Worm (Caenorhabditis elegans) whole organism, L2 larva: Measurements from ENCODE around the gene lat-1.

ENCODE experiments used
- C34F6.9 ChIP-seq: fragments of 150-350 bp; optimal IDR thresholded peaks from 2 replicates; lab custom pipeline; 2014; ENCODE audit warnings: missing biosample characterization, missing genetic modification characterization
- F13H6.1 ChIP-seq: sonication (generic microtip); optimal IDR thresholded peaks from 2 replicates; lab custom pipeline; 2016; ENCODE audit warnings: missing genetic modification characterization, missing compliant biosample characterization
- R02D3.7 ChIP-seq: fragments of 150-350 bp; optimal IDR thresholded peaks from 2 replicates; lab custom pipeline; 2014; ENCODE audit warnings: missing biosample characterization, missing genetic modification characterization
- ama-1 ChIP-seq: fragments of 150-350 bp; optimal IDR thresholded peaks from 2 replicates; lab custom pipeline; 2018; ENCODE audit warnings: inconsistent platforms
- blmp-1 ChIP-seq: sonication (generic microtip); optimal IDR thresholded peaks from 2 replicates; lab custom pipeline; 2017; ENCODE audit warnings: missing genetic modification characterization, mild to moderate bottlenecking, missing compliant biosample characterization, antibody characterized with exemption, moderate library complexity; ENCODE audit not compliant: insufficient read depth
- ceh-82 ChIP-seq: fragments of 150-350 bp; optimal IDR thresholded peaks from 2 replicates; lab custom pipeline; 2014; ENCODE audit warnings: missing biosample characterization, missing genetic modification characterization
- dmd-4 ChIP-seq: sonication (generic microtip); optimal IDR thresholded peaks from 2 replicates; lab custom pipeline; 2017; ENCODE audit warnings: missing biosample characterization, missing genetic modification characterization
- elt-1 ChIP-seq: fragments of 150-350 bp; optimal IDR thresholded peaks from 2 replicates; lab custom pipeline; 2014; ENCODE audit warnings: missing biosample characterization, missing genetic modification characterization
- elt-3 ChIP-seq: sonication (generic microtip); optimal IDR thresholded peaks from 2 replicates; lab custom pipeline; 2017; ENCODE audit warnings: missing biosample characterization, missing genetic modification characterization
- lin-11 ChIP-seq: fragments of 150-350 bp; sonication (generic microtip); optimal IDR thresholded peaks from 2 replicates; lab custom pipeline; 2014; ENCODE audit warnings: missing biosample characterization, missing genetic modification characterization, inconsistent platforms, mixed read lengths
- lsy-2 ChIP-seq, 2 experiments: fragments of 150-350 bp in 1 of 2; sonication (generic microtip) in 1 of 2; optimal IDR thresholded peaks; 2 replicates each; lab custom pipeline; 2014 to 2017; ENCODE audit warnings: missing biosample characterization in 2 of 2, missing genetic modification characterization in 2 of 2
- mab-5 ChIP-seq: fragments of 150-350 bp; optimal IDR thresholded peaks from 2 replicates; lab custom pipeline; 2014; ENCODE audit warnings: missing biosample characterization, missing genetic modification characterization
- nhr-10 ChIP-seq: sonication (generic microtip); optimal IDR thresholded peaks from 2 replicates; lab custom pipeline; 2017; ENCODE audit warnings: missing biosample characterization, missing genetic modification characterization
- nhr-25 ChIP-seq: fragments of 150-350 bp; sonication (generic microtip); optimal IDR thresholded peaks from 3 replicates; lab custom pipeline; 2014; ENCODE audit warnings: missing biosample characterization, missing genetic modification characterization
- nhr-6 ChIP-seq: fragments of 150-350 bp; optimal IDR thresholded peaks from 2 replicates; lab custom pipeline; 2014; ENCODE audit warnings: missing biosample characterization, missing genetic modification characterization
- sma-9 ChIP-seq, 2 experiments: fragments of 150-350 bp in 1 of 2; sonication (generic microtip) in 1 of 2; optimal IDR thresholded peaks; 2 replicates each; lab custom pipeline; 2014 to 2016; ENCODE audit warnings: missing genetic modification characterization in 2 of 2, mild to moderate bottlenecking in 1 of 2, missing biosample characterization in 1 of 2, missing compliant biosample characterization in 1 of 2, missing genetic modification reagents in 1 of 2, moderate library complexity in 1 of 2
- snpc-4 ChIP-seq: fragments of 150-350 bp; optimal IDR thresholded peaks from 2 replicates; lab custom pipeline; 2014; ENCODE audit warnings: missing biosample characterization, missing genetic modification characterization
- unc-55 ChIP-seq: fragments of 150-350 bp; sonication (generic microtip); optimal IDR thresholded peaks from 3 replicates; lab custom pipeline; 2014; ENCODE audit warnings: missing biosample characterization, missing genetic modification reagents, missing genetic modification characterization
- zag-1 ChIP-seq: fragments of 150-350 bp; optimal IDR thresholded peaks from 2 replicates; lab custom pipeline; 2014; ENCODE audit warnings: missing biosample characterization, missing genetic modification characterization
- ztf-11 ChIP-seq: sonication (generic microtip); optimal IDR thresholded peaks from 2 replicates; lab custom pipeline; 2017; ENCODE audit warnings: missing biosample characterization, missing genetic modification characterization
- ztf-4 ChIP-seq: fragments of 150-350 bp; optimal IDR thresholded peaks from 2 replicates; lab custom pipeline; 2014; ENCODE audit warnings: missing biosample characterization, missing genetic modification characterization

The lat-1 gene

DNA sequence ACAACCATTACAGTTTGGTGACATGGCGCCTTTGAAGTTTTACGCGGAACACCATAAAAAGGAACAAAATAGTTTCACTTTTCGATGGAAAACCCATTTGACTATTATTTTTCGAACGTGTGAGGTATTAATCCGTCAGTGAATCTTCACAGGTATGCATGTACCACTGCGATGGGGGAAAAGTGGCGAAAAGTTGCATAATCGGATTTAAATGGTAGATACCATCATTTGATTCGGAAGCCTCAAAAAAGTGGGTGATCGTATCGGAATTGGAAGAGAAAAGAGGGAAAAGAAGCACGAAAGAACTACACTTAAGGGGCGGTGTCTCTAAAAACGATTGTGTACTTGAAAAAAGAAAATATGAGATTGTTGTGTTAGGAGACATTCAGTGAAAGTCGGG lies 57.1 kb downstream of the lat-1 start:
- TF ChIP-seq R02D3.7 (no peak), dmd-4 (tag; lab: Kevin White, UChicago) (no peak), elt-1 (tag; lab: Kevin White, UChicago) (peak; percentile 22), sma-9 (GFP tag; optimal IDR thresholded peaks at IDR 0.05; lab: Kevin White, UChicago) (no peak), sma-9 (tag; optimal IDR thresholded peaks at IDR 0.05; lab: Kevin White, UChicago) (no peak), lin-11 (tag; lab: Kevin White, UChicago) (no peak), elt-3 (tag; lab: Kevin White, UChicago) (no peak), ztf-4 (tag; lab: Kevin White, UChicago) (no peak)

DNA sequence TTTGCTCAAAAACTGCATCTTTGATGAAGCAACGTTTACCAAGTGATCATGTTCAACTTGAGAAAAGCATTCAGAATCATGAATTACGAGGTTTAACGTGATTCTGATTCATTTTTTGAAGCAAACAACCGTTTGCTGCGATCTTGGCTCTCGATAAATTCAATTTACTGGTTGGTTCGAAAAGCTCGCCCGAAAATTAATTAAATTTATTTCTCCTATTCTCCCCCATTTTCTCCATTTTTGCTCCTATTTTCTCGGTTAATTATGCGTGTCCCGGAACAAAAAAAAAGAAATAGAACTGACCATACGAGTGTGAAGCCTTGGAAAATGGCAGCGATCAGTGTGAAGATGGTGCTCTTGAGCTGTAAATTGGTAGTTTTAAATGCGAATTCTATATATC lies 60.3 kb downstream of the lat-1 start:
- no peak for TF ChIP-seq nhr-10 (tag; lab: Kevin White, UChicago)
- TF ChIP-seq F13H6.1, result no peak
- no peak for TF ChIP-seq lsy-2 (tag; optimal IDR thresholded peaks at IDR 0.05; lab: Kevin White, UChicago)
- no peak for TF ChIP-seq sma-9 (GFP tag; optimal IDR thresholded peaks at IDR 0.05; lab: Kevin White, UChicago)
- TF ChIP-seq sma-9 (tag; optimal IDR thresholded peaks at IDR 0.05; lab: Kevin White, UChicago), result no peak
- no peak for TF ChIP-seq C34F6.9
- no peak for TF ChIP-seq snpc-4
- no peak for TF ChIP-seq ztf-11 (tag; lab: Kevin White, UChicago)
- no peak for TF ChIP-seq blmp-1 (tag; lab: Kevin White, UChicago)
- TF ChIP-seq nhr-6 (tag; lab: Kevin White, UChicago), result no peak
- TF ChIP-seq ama-1, result no peak
- no peak for TF ChIP-seq nhr-25
- no peak for TF ChIP-seq zag-1
- TF ChIP-seq mab-5 (tag; lab: Kevin White, UChicago), result no peak
- TF ChIP-seq unc-55, result no peak
- TF ChIP-seq ceh-82 (tag; lab: Kevin White, UChicago), result no peak
